Worm (Caenorhabditis elegans): ENCODE measurements around the gene F09E10.6.

F09E10.6 gene

ce11 chrX:1450352-1450818, 47.1 kb downstream of the F09E10.6 start, which contains the start of gene W05H7.1 (continued):
- TF ChIP-seq lin-39 (tag; optimal IDR thresholded peaks at IDR 0.05) = no peak
- peak; percentile 70 for TF ChIP-seq nhr-129 (tag; optimal IDR thresholded peaks at IDR 0.05)
- no peak for TF ChIP-seq ztf-1 (GFP tag; conservative IDR thresholded peaks at IDR 0.05)
- TF ChIP-seq nhr-11 (tag; optimal IDR thresholded peaks at IDR 0.05) = no peak
- peak in 1 of 2 experiments; percentile 51 for TF ChIP-seq lsy-2 (tag; optimal IDR thresholded peaks at IDR 0.05)
- TF ChIP-seq peb-1 (tag; optimal IDR thresholded peaks at IDR 0.05) = no peak
- no peak for TF ChIP-seq unc-62 (GFP tag; optimal IDR thresholded peaks at IDR 0.05)
- no peak for TF ChIP-seq Y55F3AM.14 (GFP tag; optimal IDR thresholded peaks at IDR 0.05)
- no peak for TF ChIP-seq unc-39 (tag; optimal IDR thresholded peaks at IDR 0.05)
- TF ChIP-seq sem-4 (tag; optimal IDR thresholded peaks at IDR 0.05) = no peak

ce11 chrX:1446593-1447141, 50.8 kb downstream of the F09E10.6 start, which contains the start of gene zfp-3:
TSS of gene zfp-3 (minus strand) at chrX:1446643.
- TF ChIP-seq sma-9 (GFP tag; optimal IDR thresholded peaks at IDR 0.05) (peak; percentile 96), sma-9 (tag; optimal IDR thresholded peaks at IDR 0.05) (no peak), crh-2 (tag; optimal IDR thresholded peaks at IDR 0.05) (peak; percentile 94), nhr-25 (tag; optimal IDR thresholded peaks at IDR 0.05) (peak; percentile 96), Y55F3AM.14 (GFP tag; optimal IDR thresholded peaks at IDR 0.05) (peak; percentile 60), C34F6.9 (tag; optimal IDR thresholded peaks at IDR 0.05) (peak; percentile 98), sma-3 (GFP tag; optimal IDR thresholded peaks at IDR 0.05) (peak; percentile 94), dmd-4 (tag; optimal IDR thresholded peaks at IDR 0.05) (no peak), nhr-77 (tag; optimal IDR thresholded peaks at IDR 0.05) (peak; percentile 36), ceh-16 (tag; optimal IDR thresholded peaks at IDR 0.05) (peak; percentile 44), nhr-237 (tag; optimal IDR thresholded peaks at IDR 0.05) (peak; percentile 75), lin-11 (tag; optimal IDR thresholded peaks at IDR 0.05) (peak; percentile 97), blmp-1 (tag; optimal IDR thresholded peaks at IDR 0.05; ENCODE audit: insufficient read depth) (peak; percentile 84), ama-1 (optimal IDR thresholded peaks at IDR 0.05) (peak; percentile 62), ztf-11 (tag; optimal IDR thresholded peaks at IDR 0.05) (peak; percentile 14), aly-2 (tag; optimal IDR thresholded peaks at IDR 0.05) (no peak), fos-1 (tag; optimal IDR thresholded peaks at IDR 0.05) (peak; percentile 97), elt-1 (tag; optimal IDR thresholded peaks at IDR 0.05) (no peak), unc-55 (GFP tag; optimal IDR thresholded peaks at IDR 0.05) (peak; percentile 97), unc-62 (GFP tag; optimal IDR thresholded peaks at IDR 0.05) (peak; percentile 48), nhr-10 (tag; optimal IDR thresholded peaks at IDR 0.05) (peak; percentile 53), nhr-21 (tag; optimal IDR thresholded peaks at IDR 0.05) (peak; percentile 95), nhr-129 (tag; optimal IDR thresholded peaks at IDR 0.05) (peak; percentile 96), peb-1 (tag; optimal IDR thresholded peaks at IDR 0.05) (no peak), F13H6.1 (tag; optimal IDR thresholded peaks at IDR 0.05) (peak; percentile 98), snpc-4 (tag; optimal IDR thresholded peaks at IDR 0.05) (peak; percentile 84), elt-3 (tag; optimal IDR thresholded peaks at IDR 0.05) (no peak), unc-39 (tag; optimal IDR thresholded peaks at IDR 0.05) (no peak), ztf-4 (tag; optimal IDR thresholded peaks at IDR 0.05) (peak; percentile 93), lin-13 (GFP tag; optimal IDR thresholded peaks at IDR 0.05) (peak; percentile 86), nhr-6 (tag; optimal IDR thresholded peaks at IDR 0.05) (peak; percentile 93), gmeb-1 (tag; optimal IDR thresholded peaks at IDR 0.05) (peak; percentile 85), ZK546.5 (tag; optimal IDR thresholded peaks at IDR 0.05) (peak; percentile 69), R02D3.7 (tag; optimal IDR thresholded peaks at IDR 0.05) (peak; percentile 12), egl-27 (tag; optimal IDR thresholded peaks at IDR 0.05) (peak; percentile 94), lin-39 (tag; optimal IDR thresholded peaks at IDR 0.05) (peak; percentile 36), mab-5 (tag; optimal IDR thresholded peaks at IDR 0.05) (peak; percentile 92), sem-4 (tag; optimal IDR thresholded peaks at IDR 0.05) (peak; percentile 87), nhr-12 (tag; optimal IDR thresholded peaks at IDR 0.05) (no peak), mdl-1 (tag; optimal IDR thresholded peaks at IDR 0.05) (peak; percentile 97), mbf-1 (tag; optimal IDR thresholded peaks at IDR 0.05) (no peak), skn-1 (tag; optimal IDR thresholded peaks at IDR 0.05) (peak; percentile 66), ztf-1 (GFP tag; conservative IDR thresholded peaks at IDR 0.05) (no peak), lsy-2 (tag; optimal IDR thresholded peaks at IDR 0.05) (peak; percentile 77 to 94), nhr-23 (tag; optimal IDR thresholded peaks at IDR 0.05) (no peak), ceh-82 (tag; optimal IDR thresholded peaks at IDR 0.05) (no peak), nhr-11 (tag; optimal IDR thresholded peaks at IDR 0.05) (no peak), alr-1 (tag; optimal IDR thresholded peaks at IDR 0.05) (no peak), zag-1 (tag; optimal IDR thresholded peaks at IDR 0.05) (peak; percentile 92)

Data from whole organism, L2 larva.